Worm (Caenorhabditis elegans) whole organism, late embryonic: ENCODE results near the gene Y39A1A.20.

Experiments
- C38D4.7 ChIP-seq: fragments of 200-800 bp; sonication (Bioruptor generic); optimal IDR thresholded peaks from 2 replicates; lab custom pipeline; 2018; ENCODE audit warnings: mild to moderate bottlenecking, missing genetic modification characterization, moderate library complexity, missing compliant biosample characterization
- ama-1 ChIP-seq: fragments of 150-350 bp; optimal IDR thresholded peaks from 2 replicates; lab custom pipeline; 2014
- ceh-2 ChIP-seq: sonication (generic microtip); optimal IDR thresholded peaks from 2 replicates; lab custom pipeline; 2016; ENCODE audit warnings: missing genotype, missing genetic modification characterization, missing compliant biosample characterization
- elt-2 ChIP-seq: sonication (generic microtip); optimal IDR thresholded peaks from 2 replicates; lab custom pipeline; 2016; ENCODE audit warnings: missing genetic modification reagents, missing genetic modification characterization, missing compliant biosample characterization
- rnt-1 ChIP-seq: sonication (generic microtip); optimal IDR thresholded peaks from 2 replicates; lab custom pipeline; 2016; ENCODE audit warnings: missing genetic modification characterization, missing compliant biosample characterization
- tbx-2 ChIP-seq: sonication (generic microtip); optimal IDR thresholded peaks from 2 replicates; lab custom pipeline; 2016; ENCODE audit warnings: missing genetic modification characterization, missing compliant biosample characterization
- unc-86 ChIP-seq: sonication (generic microtip); optimal IDR thresholded peaks from 2 replicates; lab custom pipeline; 2016; ENCODE audit warnings: missing genetic modification characterization, missing compliant biosample characterization

ce11 chrIII:10666640-10667039 is 33.7 kb downstream of the Y39A1A.20 start:
- TF ChIP-seq elt-2 (tag; lab: Kevin White, UChicago) (no peak), tbx-2 (tag; lab: Kevin White, UChicago) (no peak), ama-1 (lab: Kevin White, UChicago) (no peak), ceh-2 (no peak), unc-86 (tag; lab: Kevin White, UChicago) (no peak), C38D4.7 (GFP tag; lab: Kevin White, UChicago) (no peak), rnt-1 (no peak)
